Fruit fly (Drosophila melanogaster): ENCODE measurements around the gene CG8036.

The CG8036 gene

dm6 chr3R:8712722-8713131 lies 45.1 kb downstream of the CG8036 start, which contains the start of gene CG8112 (continued):
- TF ChIP-seq Asciz (GFP tag; optimal IDR thresholded peaks at IDR 0.05) (peak; percentile 12), CG6813 (GFP tag; optimal IDR thresholded peaks at IDR 0.05) (peak; percentile 24), fd96Cb (tag; optimal IDR thresholded peaks at IDR 0.05) (peak; percentile 13), cg (GFP tag; optimal IDR thresholded peaks at IDR 0.05) (no peak), CG7556 (GFP tag; optimal IDR thresholded peaks at IDR 0.05) (peak; percentile 52), ap (GFP tag; IDR thresholded peaks at IDR 0.05) (0 out of 2 replicates have a peak, but pooled peaks have one; percentile 13), lbe (GFP tag; optimal IDR thresholded peaks at IDR 0.05) (peak; percentile 32), NC2β (GFP tag; optimal IDR thresholded peaks at IDR 0.05) (no peak), nom (GFP tag; optimal IDR thresholded peaks at IDR 0.05) (peak; percentile 9), Sox100B (GFP tag; optimal IDR thresholded peaks at IDR 0.05) (no peak), Dip3 (GFP tag; optimal IDR thresholded peaks at IDR 0.05) (no peak), CG17328 (GFP tag; IDR thresholded peaks at IDR 0.05) (no peak), dysf (GFP tag; IDR thresholded peaks at IDR 0.05) (no peak), tap (tag; optimal IDR thresholded peaks at IDR 0.05) (no peak)

DNA sequence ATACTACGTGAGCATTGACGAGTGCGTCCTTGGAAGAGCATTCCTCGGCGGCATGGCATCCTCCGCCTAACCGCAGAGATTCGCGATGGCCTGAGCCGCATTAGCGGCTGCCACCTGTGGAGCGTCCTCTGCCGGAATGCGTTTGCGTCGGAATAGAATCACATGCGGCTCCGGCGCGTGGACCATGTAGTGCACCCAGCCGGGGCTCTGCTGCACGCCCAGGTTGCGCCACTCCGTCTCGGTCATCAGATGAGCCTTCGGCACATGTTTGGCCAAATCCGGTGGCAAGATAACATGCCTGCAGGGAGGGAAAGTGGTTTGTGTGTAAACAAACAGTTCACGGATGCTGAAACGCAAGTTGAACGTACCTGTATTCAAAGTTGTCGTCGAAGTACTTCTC lies 47.7 kb downstream of the CG8036 start:
- TF ChIP-seq CG6175 (GFP tag; IDR thresholded peaks at IDR 0.05) (no peak), bcd (GFP tag; optimal IDR thresholded peaks at IDR 0.05) (no peak), CG4617 (GFP tag; optimal IDR thresholded peaks at IDR 0.05; ENCODE audit: borderline replicate concordance) (peak; percentile 12), CG32532 (GFP tag; IDR thresholded peaks at IDR 0.05) (0 out of 2 replicates have a peak, but pooled peaks have one; percentile 9), Asciz (GFP tag; optimal IDR thresholded peaks at IDR 0.05) (no peak), CG8089 (GFP tag; optimal IDR thresholded peaks at IDR 0.05) (no peak), kah (GFP tag; optimal IDR thresholded peaks at IDR 0.05) (peak; percentile 94), MESR4 (GFP tag; optimal IDR thresholded peaks at IDR 0.05) (peak; percentile 31), inv (GFP tag; IDR thresholded peaks at IDR 0.05; ENCODE audit: partially characterized antibody) (0 out of 2 replicates have a peak, but pooled peaks have one; percentile 8), CG8290 (GFP tag; optimal IDR thresholded peaks at IDR 0.05) (no peak), CG8290 (tag; optimal IDR thresholded peaks at IDR 0.05) (no peak), mld (GFP tag; IDR thresholded peaks at IDR 0.05; ENCODE audit: partially characterized antibody) (no peak), nerfin-1 (tag; optimal IDR thresholded peaks at IDR 0.05) (peak; percentile 91), Fer3 (tag; optimal IDR thresholded peaks at IDR 0.05) (no peak), CG34422 (GFP tag; IDR thresholded peaks at IDR 0.05) (peak; percentile 16; the same call in 1 of the 3 replicates), CG11085 (GFP tag; IDR thresholded peaks at IDR 0.05) (no peak), hb (GFP tag; IDR thresholded peaks at IDR 0.05; ENCODE audit: partially characterized antibody) (0 out of 3 replicates have a peak, but pooled peaks have one; percentile 17), hbn (GFP tag; IDR thresholded peaks at IDR 0.05; ENCODE audit: partially characterized antibody) (no peak), scrt (GFP tag; optimal IDR thresholded peaks at IDR 0.05) (peak; percentile 53), chm (GFP tag; IDR thresholded peaks at IDR 0.05) (peak; percentile 51; the same call in 1 of the 2 replicates), tna (GFP tag; IDR thresholded peaks at IDR 0.05; ENCODE audit: partially characterized antibody) (0 out of 2 replicates have a peak, but pooled peaks have one; percentile 11), ken (GFP tag; IDR thresholded peaks at IDR 0.05) (0 out of 3 replicates have a peak, but pooled peaks have one; percentile 32)

- TF ChIP-seq CG13287 (GFP tag; IDR thresholded peaks at IDR 0.05; ENCODE audit: partially characterized antibody) (peak; percentile 73), crol (GFP tag; IDR thresholded peaks at IDR 0.05) (peak; percentile 82), CG15514 (GFP tag; optimal IDR thresholded peaks at IDR 0.05) (peak; percentile 88), chinmo (GFP tag; IDR thresholded peaks at IDR 0.05; ENCODE audit: partially characterized antibody) (peak; percentile 84; the same call in 1 of the 4 replicates), Sry-β (GFP tag; optimal IDR thresholded peaks at IDR 0.05) (peak; percentile 44), BEAF-32 (GFP tag; optimal IDR thresholded peaks at IDR 0.05) (peak; percentile 60), amos (GFP tag; IDR thresholded peaks at IDR 0.05; ENCODE audit: partially characterized antibody) (peak; percentile 41; the same call in 1 of the 2 replicates), lbe (GFP tag; optimal IDR thresholded peaks at IDR 0.05) (peak; percentile 11), CG17385 (GFP tag; optimal IDR thresholded peaks at IDR 0.05) (peak; percentile 85), CoRest (tag; optimal IDR thresholded peaks at IDR 0.05) (peak; percentile 50), CG14710 (tag; optimal IDR thresholded peaks at IDR 0.05) (peak; percentile 60), Max (GFP tag; optimal IDR thresholded peaks at IDR 0.05) (peak; percentile 52), NC2β (GFP tag; optimal IDR thresholded peaks at IDR 0.05) (peak; percentile 8)
Observed at dm6 chr3R:8715851-8716550, 48.3 kb downstream of the CG8036 start, which contains the start of gene TMEM216. TSS of gene TMEM216 (plus strand) at chr3R:8716243.

All from whole organism, embryonic.